Worm (Caenorhabditis elegans) whole organism, L4/young adult: Measurements from ENCODE around the gene C17H11.6.
"Not testable (repeated sequence)": the region's sequence is repeated elsewhere in the genome, so short reads cannot be mapped to it uniquely, and the experiment has no call there.

ENCODE experiments used
- W03F9.2 ChIP-seq: fragments of 150-350 bp; optimal IDR thresholded peaks from 2 replicates; lab custom pipeline; 2014; ENCODE audit warnings: missing biosample characterization, missing genetic modification characterization
- dao-5 ChIP-seq: sonication (generic microtip); optimal IDR thresholded peaks from 2 replicates; lab custom pipeline; 2016; ENCODE audit warnings: missing genotype, missing genetic modification characterization, moderate library complexity, missing compliant biosample characterization
- him-1 ChIP-seq: sonication (generic microtip); optimal IDR thresholded peaks from 2 replicates; lab custom pipeline; 2016; ENCODE audit warnings: missing genotype, missing genetic modification reagents, missing genetic modification characterization, missing compliant biosample characterization

C17H11.6 gene

ce11 chrX:8219428-8219827 lies 15.8 kb upstream of the C17H11.6 start, which contains the start of gene K02A6.1:
Gene K02A6.1 (plus strand): TSS chrX:8219728.
- TF ChIP-seq W03F9.2 (tag; lab: Kevin White, UChicago) (no peak), dao-5 (no peak), him-1 (tag; lab: Kevin White, UChicago) (no peak)

DNA sequence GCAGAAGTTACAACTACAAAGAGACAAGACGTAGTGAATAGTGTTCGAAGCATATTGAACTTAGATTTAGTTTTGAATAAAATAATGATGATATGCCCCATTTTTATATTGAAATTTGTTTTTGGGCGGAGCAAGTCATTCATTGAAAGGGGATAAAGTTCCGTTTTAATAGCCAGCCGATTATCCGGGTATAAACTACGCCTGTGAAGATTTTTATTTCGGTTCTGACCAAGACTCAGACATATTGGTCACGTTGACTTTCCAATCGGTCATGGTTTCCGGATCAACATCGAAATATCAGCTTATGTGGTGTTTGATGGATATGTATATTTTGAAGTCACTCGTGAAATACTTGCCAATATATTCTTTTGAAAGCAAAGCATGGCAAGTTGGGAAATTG lies 15.1 kb upstream of the C17H11.6 start, which contains the start of gene K02A6.4:
TSS of gene K02A6.4 (minus strand) at position 101 of the 400 bp plus-strand sequence.
- no peak for TF ChIP-seq W03F9.2 (tag; lab: Kevin White, UChicago)
- no peak for TF ChIP-seq dao-5
- TF ChIP-seq him-1 (tag; lab: Kevin White, UChicago): no peak

- TF ChIP-seq dao-5 (no peak), W03F9.2 (tag; lab: Kevin White, UChicago) (no peak), him-1 (tag; lab: Kevin White, UChicago) (no peak)
Observed at ce11 chrX:8216957-8217356, 13.4 kb upstream of the C17H11.6 start.

DNA sequence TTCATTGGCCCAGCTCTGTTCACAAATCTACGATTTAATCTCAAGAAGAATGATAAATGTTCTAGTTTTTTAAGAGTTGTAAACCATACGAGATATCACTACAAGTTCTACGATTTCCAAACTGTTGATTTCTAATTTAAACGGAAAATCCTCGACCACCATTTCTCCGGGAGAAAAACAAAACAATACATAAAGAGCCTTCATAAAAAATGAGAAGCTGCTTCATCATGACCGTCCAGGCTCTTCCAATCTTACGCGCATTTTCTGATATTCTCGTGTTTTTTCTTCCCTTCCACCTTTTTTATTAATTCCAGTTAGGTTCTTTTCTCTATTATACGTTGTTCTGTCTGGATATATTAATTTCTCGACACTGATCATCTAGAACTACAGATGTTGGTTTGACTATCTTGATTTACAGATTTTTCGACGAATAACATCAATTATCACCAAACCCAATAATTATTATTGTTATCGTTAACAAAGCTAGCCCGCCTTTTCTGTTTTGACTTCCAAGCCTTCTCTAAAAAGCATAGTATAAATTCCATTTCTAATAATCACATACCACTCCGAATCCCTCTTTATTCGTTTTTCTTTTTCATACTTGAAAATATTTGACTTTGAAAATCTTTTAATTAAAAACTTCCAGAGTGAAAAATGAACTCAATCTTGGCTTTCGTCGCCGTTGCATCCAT lies 11.0 kb upstream of the C17H11.6 start, which contains the start of gene C47D2.1:
TSS of gene C47D2.1 (plus strand) at position 642 of the 692 bp plus-strand sequence.
- no peak for TF ChIP-seq dao-5
- no peak for TF ChIP-seq him-1 (tag; lab: Kevin White, UChicago)
- no peak for TF ChIP-seq W03F9.2 (tag; lab: Kevin White, UChicago)

DNA sequence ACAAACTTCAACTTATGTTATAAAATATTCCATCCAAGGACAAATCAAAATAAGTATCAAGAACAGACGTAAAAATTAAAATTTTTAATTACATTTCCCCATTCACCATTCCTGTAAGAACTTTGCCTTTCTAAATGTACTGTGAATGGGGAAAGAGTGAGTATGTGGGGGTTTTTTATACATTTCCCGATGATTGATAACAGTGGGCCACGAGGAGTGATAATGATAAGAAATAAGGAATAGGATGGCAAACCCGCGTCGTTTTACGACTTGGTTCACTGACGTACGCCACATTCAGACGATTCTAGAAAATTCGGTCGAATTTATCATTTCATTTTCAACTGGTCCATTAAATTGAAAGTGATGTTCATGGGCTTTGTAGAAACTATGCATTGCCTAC lies 7.4 kb upstream of the C17H11.6 start, which contains the start of gene cdd-1:
TSS of gene cdd-1 (minus strand) at position 151 of the 400 bp plus-strand sequence.
- TF ChIP-seq him-1 (tag; lab: Kevin White, UChicago): no peak
- TF ChIP-seq dao-5: no peak
- TF ChIP-seq W03F9.2 (tag; lab: Kevin White, UChicago): no peak

DNA sequence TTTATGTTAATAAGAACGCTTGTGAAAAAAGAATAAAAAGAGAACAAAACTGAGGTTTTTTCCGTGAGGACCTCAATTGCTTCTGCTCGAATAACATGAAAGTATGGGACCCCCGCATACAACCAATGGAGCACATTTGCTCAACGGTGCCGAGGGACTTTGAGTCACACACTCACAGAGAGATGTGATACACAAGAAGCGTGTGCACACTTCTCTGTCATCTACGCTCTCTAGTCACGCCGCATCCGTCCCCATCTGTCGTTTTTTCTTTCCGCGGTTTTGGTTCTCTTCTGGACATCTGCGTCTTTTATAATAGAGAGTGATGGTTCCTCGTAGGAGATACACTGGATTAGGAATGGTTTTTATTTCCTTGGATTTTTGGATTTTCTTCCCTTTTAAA lies 2.3 kb upstream of the C17H11.6 start:
- TF ChIP-seq dao-5 (no peak), W03F9.2 (tag; lab: Kevin White, UChicago) (no peak), him-1 (tag; lab: Kevin White, UChicago) (no peak)

DNA sequence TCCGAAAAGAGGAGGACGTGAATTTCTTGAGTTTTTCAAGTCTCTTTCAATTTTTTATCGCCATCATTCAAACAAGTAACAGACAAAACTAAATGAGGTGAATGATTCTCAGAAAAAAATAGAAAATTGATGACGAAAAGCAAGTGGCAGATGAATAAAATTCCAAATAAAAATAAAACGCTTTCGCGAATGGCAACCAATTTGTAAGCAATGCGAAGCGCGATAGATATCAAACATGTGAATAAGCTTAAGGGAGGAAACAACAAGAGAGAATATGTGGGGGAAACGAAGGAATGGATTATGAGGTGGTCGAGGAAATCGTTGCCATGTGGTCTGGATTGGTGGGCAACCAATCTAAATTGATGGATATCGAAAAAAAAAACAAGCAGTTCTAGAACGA lies 891 bp upstream of the C17H11.6 start:
- no peak for TF ChIP-seq W03F9.2 (tag; lab: Kevin White, UChicago)
- TF ChIP-seq dao-5: no peak
- TF ChIP-seq him-1 (tag; lab: Kevin White, UChicago): no peak

ce11 chrX:8201210-8201609 lies 2.4 kb downstream of the C17H11.6 start:
- TF ChIP-seq W03F9.2 (tag; lab: Kevin White, UChicago): no peak
- TF ChIP-seq dao-5: no peak
- TF ChIP-seq him-1 (tag; lab: Kevin White, UChicago): no peak

DNA sequence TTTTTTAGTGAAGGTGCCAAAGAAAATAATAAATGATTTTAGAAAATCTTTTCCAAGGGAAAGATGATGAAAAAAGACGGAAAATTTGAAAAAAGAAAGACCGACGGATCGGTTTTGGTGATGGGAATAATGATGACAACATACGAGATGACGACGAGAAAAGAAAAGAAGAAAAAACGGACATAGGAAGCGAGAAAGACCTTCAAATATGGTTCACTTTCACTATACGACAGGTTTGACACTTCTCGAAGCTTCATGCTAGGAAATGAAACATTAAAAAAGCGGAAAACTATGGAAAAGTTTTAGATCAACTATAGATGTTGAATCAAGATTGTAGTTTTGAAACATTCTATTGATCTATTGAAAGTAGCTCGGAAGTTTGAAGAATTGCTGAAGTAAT lies 3.4 kb downstream of the C17H11.6 start:
- TF ChIP-seq dao-5: no peak
- no peak for TF ChIP-seq him-1 (tag; lab: Kevin White, UChicago)
- no peak for TF ChIP-seq W03F9.2 (tag; lab: Kevin White, UChicago)

DNA sequence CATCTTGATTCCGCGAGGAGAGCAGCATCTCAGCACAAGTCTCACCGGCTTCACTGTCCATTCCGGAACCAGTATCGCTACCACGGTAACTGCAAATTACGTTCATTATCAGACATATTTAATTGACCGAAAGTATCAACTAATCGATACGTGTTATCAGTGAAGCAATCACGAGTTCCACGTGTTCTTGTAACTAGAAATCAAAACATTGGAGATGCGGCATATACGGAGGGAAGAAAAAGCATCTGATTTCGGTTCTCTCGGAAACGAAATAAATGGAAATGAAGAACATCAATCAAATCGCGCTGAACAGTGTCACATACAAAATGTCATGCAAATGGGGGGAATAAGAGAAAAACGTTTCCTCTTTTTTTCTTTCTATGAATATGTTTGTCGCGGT lies 10.4 kb downstream of the C17H11.6 start:
- TF ChIP-seq him-1 (tag; lab: Kevin White, UChicago) (no peak), dao-5 (no peak), W03F9.2 (tag; lab: Kevin White, UChicago) (no peak)

DNA sequence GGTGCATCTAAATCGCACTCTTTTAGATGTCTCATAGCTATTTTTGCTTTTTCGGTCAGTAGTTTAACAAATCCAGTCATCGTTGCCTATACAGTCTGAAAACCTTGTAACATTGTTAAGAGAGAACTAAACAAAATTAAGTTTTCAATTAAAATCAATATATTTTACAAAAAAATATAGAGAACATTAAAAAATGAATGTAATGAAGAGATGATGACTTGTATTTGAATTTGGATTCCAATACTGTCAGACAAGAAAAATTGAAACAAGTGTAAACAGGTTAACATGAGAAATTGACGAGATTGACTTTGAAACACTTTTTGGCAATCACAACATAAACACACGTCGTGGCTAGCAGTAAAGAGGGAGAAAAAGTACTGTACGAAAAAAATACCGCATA lies 18.5 kb downstream of the C17H11.6 start, which contains the start of gene C17H11.5:
TSS of gene C17H11.5 (minus strand) at position 101 of the 400 bp plus-strand sequence.
- no peak for TF ChIP-seq W03F9.2 (tag; lab: Kevin White, UChicago)
- no peak for TF ChIP-seq dao-5
- no peak for TF ChIP-seq him-1 (tag; lab: Kevin White, UChicago)

- not testable (repeated sequence) for TF ChIP-seq dao-5; W03F9.2 (tag; lab: Kevin White, UChicago); him-1 (tag; lab: Kevin White, UChicago)
Observed at ce11 chrX:8181590-8182311, 21.8 kb downstream of the C17H11.6 start, which contains the start of gene C17H11.4. Gene C17H11.4 (minus strand): TSS chrX:8181640.

DNA sequence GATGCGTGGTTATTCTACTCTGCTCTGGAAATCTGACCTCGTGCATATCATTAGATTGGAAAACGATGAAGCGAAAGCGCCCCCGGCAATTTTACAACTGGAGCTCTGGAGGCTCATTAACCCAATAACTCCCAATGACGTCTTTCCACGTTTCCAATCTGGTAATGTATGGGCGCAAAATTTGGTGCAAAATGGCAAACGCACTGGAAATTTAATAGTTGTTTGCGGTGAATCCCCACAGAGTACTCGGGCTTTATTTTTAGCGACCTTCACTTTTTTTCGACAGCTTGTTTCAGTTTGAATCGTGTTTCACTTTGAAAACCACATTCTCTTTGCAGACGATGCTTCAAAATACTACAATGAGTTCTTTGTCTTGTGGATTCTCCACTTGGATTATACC lies 30.0 kb downstream of the C17H11.6 start, which contains the start of gene C17H11.1:
TSS of gene C17H11.1 (plus strand) at position 301 of the 400 bp plus-strand sequence.
- TF ChIP-seq W03F9.2 (tag; lab: Kevin White, UChicago): no peak

- TF ChIP-seq dao-5 (no peak), him-1 (tag; lab: Kevin White, UChicago) (no peak), W03F9.2 (tag; lab: Kevin White, UChicago) (no peak)
Observed at ce11 chrX:8169534-8169933, 34.0 kb downstream of the C17H11.6 start, which contains the start of gene C17H11.2. Gene C17H11.2 (plus strand): TSS chrX:8169930.
